Worm (Caenorhabditis elegans): ENCODE measurements around the gene F43C11.1.
A peak's percentile ranks its signal among the peaks of the same experiment; 100 is the strongest.

The F43C11.1 gene

ce11 chrII:2378465-2379009 lies 21.6 kb downstream of the F43C11.1 start:
- TF ChIP-seq lsy-12 (tag; optimal IDR thresholded peaks at IDR 0.05) (peak; percentile 91), pqm-1 (tag; optimal IDR thresholded peaks at IDR 0.05) (peak; percentile 98), fkh-2 (tag; optimal IDR thresholded peaks at IDR 0.05) (no peak), nhr-43 (tag; optimal IDR thresholded peaks at IDR 0.05; ENCODE audit: poor library complexity, severe bottlenecking) (no peak), hmg-11 (tag; optimal IDR thresholded peaks at IDR 0.05) (no peak), nhr-12 (tag; optimal IDR thresholded peaks at IDR 0.05) (no peak), elt-3 (tag; optimal IDR thresholded peaks at IDR 0.05) (no peak), nfya-1 (tag; optimal IDR thresholded peaks at IDR 0.05; ENCODE audit: insufficient read depth) (no peak), mml-1 (tag; optimal IDR thresholded peaks at IDR 0.05) (no peak), daf-12 (tag; optimal IDR thresholded peaks at IDR 0.05) (no peak), jun-1 (tag; optimal IDR thresholded peaks at IDR 0.05) (peak; percentile 99), zag-1 (tag; optimal IDR thresholded peaks at IDR 0.05) (no peak), fos-1 (tag; optimal IDR thresholded peaks at IDR 0.05) (peak; percentile 80), ceh-82 (tag; optimal IDR thresholded peaks at IDR 0.05) (no peak), ceh-28 (tag; optimal IDR thresholded peaks at IDR 0.05) (peak; percentile 5), ztf-11 (tag; optimal IDR thresholded peaks at IDR 0.05) (no peak), elt-2 (tag; optimal IDR thresholded peaks at IDR 0.05) (peak; percentile 100), egl-27 (tag; optimal IDR thresholded peaks at IDR 0.05) (peak; percentile 93), pha-4 (tag; optimal IDR thresholded peaks at IDR 0.05) (peak; percentile 79), aly-2 (tag; optimal IDR thresholded peaks at IDR 0.05) (no peak), sea-2 (GFP tag; optimal IDR thresholded peaks at IDR 0.05) (no peak)

- TF ChIP-seq nhr-77 (tag; optimal IDR thresholded peaks at IDR 0.05): no peak
- TF ChIP-seq zag-1 (tag; optimal IDR thresholded peaks at IDR 0.05): no peak
- TF ChIP-seq aly-2 (tag; optimal IDR thresholded peaks at IDR 0.05): no peak
- TF ChIP-seq nhr-11 (tag; optimal IDR thresholded peaks at IDR 0.05): no peak
- no peak for TF ChIP-seq ztf-11 (tag; optimal IDR thresholded peaks at IDR 0.05)
- no peak for TF ChIP-seq unc-39 (tag; optimal IDR thresholded peaks at IDR 0.05)
- TF ChIP-seq egl-27 (tag; optimal IDR thresholded peaks at IDR 0.05): no peak
- no peak for TF ChIP-seq hmg-11 (tag; optimal IDR thresholded peaks at IDR 0.05)
- TF ChIP-seq mdl-1 (tag; optimal IDR thresholded peaks at IDR 0.05): no peak
- no peak for TF ChIP-seq fos-1 (tag; optimal IDR thresholded peaks at IDR 0.05)
- TF ChIP-seq pqm-1 (tag; optimal IDR thresholded peaks at IDR 0.05): no peak
- no peak for TF ChIP-seq mml-1 (tag; optimal IDR thresholded peaks at IDR 0.05)
- no peak for TF ChIP-seq egl-5 (tag; optimal IDR thresholded peaks at IDR 0.05)
- TF ChIP-seq nhr-12 (tag; optimal IDR thresholded peaks at IDR 0.05): no peak
- TF ChIP-seq nhr-237 (tag; optimal IDR thresholded peaks at IDR 0.05): no peak
- TF ChIP-seq sea-2 (GFP tag; optimal IDR thresholded peaks at IDR 0.05): no peak
- TF ChIP-seq ceh-82 (tag; optimal IDR thresholded peaks at IDR 0.05): no peak
Observed at ce11 chrII:2379673-2380072, 22.8 kb downstream of the F43C11.1 start.

- no peak for TF ChIP-seq zag-1 (tag; optimal IDR thresholded peaks at IDR 0.05)
- TF ChIP-seq nfya-1 (tag; optimal IDR thresholded peaks at IDR 0.05; ENCODE audit: insufficient read depth): peak; percentile 38
- no peak for TF ChIP-seq daf-12 (tag; optimal IDR thresholded peaks at IDR 0.05)
Observed at ce11 chrII:2380174-2380573, 23.3 kb downstream of the F43C11.1 start, which contains the start of gene F16G10.7. Gene F16G10.7 (minus strand): TSS chrII:2380274.

ce11 chrII:2383334-2383733 lies 26.4 kb downstream of the F43C11.1 start, which contains the start of gene F16G10.8:
Gene F16G10.8 (minus strand): TSS chrII:2383434.
- no peak for TF ChIP-seq ceh-16 (tag; optimal IDR thresholded peaks at IDR 0.05)
- TF ChIP-seq eor-1 (tag; optimal IDR thresholded peaks at IDR 0.05): no peak
- no peak for TF ChIP-seq nfya-1 (tag; optimal IDR thresholded peaks at IDR 0.05; ENCODE audit: insufficient read depth)
- TF ChIP-seq nhr-43 (tag; optimal IDR thresholded peaks at IDR 0.05; ENCODE audit: poor library complexity, severe bottlenecking): no peak
- no peak for TF ChIP-seq fos-1 (tag; optimal IDR thresholded peaks at IDR 0.05)
- no peak for TF ChIP-seq lin-39 (tag; optimal IDR thresholded peaks at IDR 0.05)
- no peak for TF ChIP-seq sea-2 (GFP tag; optimal IDR thresholded peaks at IDR 0.05)
- no peak for TF ChIP-seq mdl-1 (tag; optimal IDR thresholded peaks at IDR 0.05)
- TF ChIP-seq nhr-28 (tag; optimal IDR thresholded peaks at IDR 0.05): no peak
- no peak for TF ChIP-seq egl-27 (tag; optimal IDR thresholded peaks at IDR 0.05)

- no peak for TF ChIP-seq ceh-28 (tag; optimal IDR thresholded peaks at IDR 0.05)
- no peak for TF ChIP-seq mdl-1 (tag; optimal IDR thresholded peaks at IDR 0.05)
- TF ChIP-seq ztf-4 (tag; optimal IDR thresholded peaks at IDR 0.05): no peak
- TF ChIP-seq elt-3 (tag; optimal IDR thresholded peaks at IDR 0.05): no peak
- no peak for TF ChIP-seq nhr-43 (tag; optimal IDR thresholded peaks at IDR 0.05; ENCODE audit: poor library complexity, severe bottlenecking)
- no peak for TF ChIP-seq unc-62 (GFP tag; optimal IDR thresholded peaks at IDR 0.05)
- no peak for TF ChIP-seq ceh-9 (tag; optimal IDR thresholded peaks at IDR 0.05)
- TF ChIP-seq nhr-76 (tag; optimal IDR thresholded peaks at IDR 0.05): no peak
- TF ChIP-seq pqm-1 (tag; optimal IDR thresholded peaks at IDR 0.05): no peak
- TF ChIP-seq fkh-2 (tag; optimal IDR thresholded peaks at IDR 0.05): no peak
- TF ChIP-seq nfya-1 (tag; optimal IDR thresholded peaks at IDR 0.05; ENCODE audit: insufficient read depth): no peak
- no peak for TF ChIP-seq fkh-10 (GFP tag; optimal IDR thresholded peaks at IDR 0.05)
- no peak for TF ChIP-seq snpc-4 (tag; optimal IDR thresholded peaks at IDR 0.05)
- no peak for TF ChIP-seq nhr-11 (tag; optimal IDR thresholded peaks at IDR 0.05)
- TF ChIP-seq elt-1 (tag; optimal IDR thresholded peaks at IDR 0.05): no peak
Observed at ce11 chrII:2385495-2385894, 28.6 kb downstream of the F43C11.1 start, which contains the start of gene F16G10.9. Gene F16G10.9 (minus strand): TSS chrII:2385595.

Measured in whole organism, L3 larva.